Worm (Caenorhabditis elegans): ENCODE results near the gene Y75B12B.1.
"Not testable (repeated sequence)": the region's sequence is repeated elsewhere in the genome, so short reads cannot be mapped to it uniquely, and the experiment has no call there.

Gene Y75B12B.1

ce11 chrV:15192377-15192776 is 7.9 kb downstream of the Y75B12B.1 start, which contains the start of gene plc-2:
TSS of gene plc-2 (plus strand) at chrV:15192572.
- no peak for TF ChIP-seq nhr-25 (tag; optimal IDR thresholded peaks at IDR 0.05)
- TF ChIP-seq R02D3.7 (tag; optimal IDR thresholded peaks at IDR 0.05): no peak
- no peak for TF ChIP-seq ama-1 (optimal IDR thresholded peaks at IDR 0.05)
- TF ChIP-seq pha-4 (tag; optimal IDR thresholded peaks at IDR 0.05): peak; percentile 44
- no peak for TF ChIP-seq fos-1 (tag; optimal IDR thresholded peaks at IDR 0.05)
- TF ChIP-seq nfya-1 (tag; optimal IDR thresholded peaks at IDR 0.05; ENCODE audit: insufficient read depth): no peak
- TF ChIP-seq fkh-2 (tag; optimal IDR thresholded peaks at IDR 0.05): no peak
- no peak for TF ChIP-seq mml-1 (tag; optimal IDR thresholded peaks at IDR 0.05)
- TF ChIP-seq elt-2 (tag; optimal IDR thresholded peaks at IDR 0.05): peak; percentile 82
- no peak for TF ChIP-seq nhr-67 (tag; optimal IDR thresholded peaks at IDR 0.05)
- TF ChIP-seq aly-2 (tag; optimal IDR thresholded peaks at IDR 0.05): no peak
- no peak for TF ChIP-seq ztf-4 (tag; optimal IDR thresholded peaks at IDR 0.05)
- TF ChIP-seq fkh-10 (GFP tag; optimal IDR thresholded peaks at IDR 0.05): no peak
- no peak for TF ChIP-seq elt-1 (tag; optimal IDR thresholded peaks at IDR 0.05)
- peak; percentile 47 for TF ChIP-seq jun-1 (tag; optimal IDR thresholded peaks at IDR 0.05)
- no peak for TF ChIP-seq egl-5 (tag; optimal IDR thresholded peaks at IDR 0.05)
- TF ChIP-seq ZK546.5 (tag; optimal IDR thresholded peaks at IDR 0.05): no peak
- TF ChIP-seq unc-39 (tag; optimal IDR thresholded peaks at IDR 0.05): no peak
- no peak for TF ChIP-seq unc-62 (GFP tag; optimal IDR thresholded peaks at IDR 0.05)
- TF ChIP-seq mdl-1 (tag; optimal IDR thresholded peaks at IDR 0.05): no peak
- TF ChIP-seq zag-1 (tag; optimal IDR thresholded peaks at IDR 0.05): no peak
- peak; percentile 78 for TF ChIP-seq pqm-1 (tag; optimal IDR thresholded peaks at IDR 0.05)
- TF ChIP-seq eor-1 (tag; optimal IDR thresholded peaks at IDR 0.05): no peak
- no peak for TF ChIP-seq ztf-11 (tag; optimal IDR thresholded peaks at IDR 0.05)
- no peak for TF ChIP-seq nhr-12 (tag; optimal IDR thresholded peaks at IDR 0.05)

DNA sequence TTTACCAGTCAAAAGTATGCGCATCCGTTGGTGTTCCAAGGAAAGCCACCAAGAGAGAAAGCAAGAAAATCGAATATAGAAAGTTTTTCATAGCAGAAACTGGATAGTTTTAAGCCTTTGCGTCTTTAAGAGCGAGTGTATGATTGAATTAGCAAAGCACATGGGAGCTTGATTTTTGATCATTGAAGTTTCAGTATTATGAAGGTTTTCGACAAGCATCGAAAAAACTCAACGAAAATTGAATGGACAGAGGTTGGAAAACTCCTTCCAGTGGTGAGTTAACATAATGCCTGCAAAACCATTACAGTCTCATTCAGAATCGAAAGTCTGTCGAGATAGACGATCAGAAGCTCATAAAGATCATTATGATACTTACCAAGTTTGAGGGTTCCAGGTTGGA is 9.4 kb downstream of the Y75B12B.1 start, which contains the start of gene Y75B12B.13:
Y75B12B.13 (minus strand) TSS at position 101 of the 400 bp plus-strand sequence.
- TF ChIP-seq nhr-12 (tag; optimal IDR thresholded peaks at IDR 0.05): no peak
- no peak for TF ChIP-seq nhr-77 (tag; optimal IDR thresholded peaks at IDR 0.05)
- no peak for TF ChIP-seq ZK546.5 (tag; optimal IDR thresholded peaks at IDR 0.05)
- no peak for TF ChIP-seq ztf-11 (tag; optimal IDR thresholded peaks at IDR 0.05)
- TF ChIP-seq lin-39 (tag; optimal IDR thresholded peaks at IDR 0.05): no peak
- no peak for TF ChIP-seq ztf-4 (tag; optimal IDR thresholded peaks at IDR 0.05)
- no peak for TF ChIP-seq nhr-23 (tag; optimal IDR thresholded peaks at IDR 0.05)
- no peak for TF ChIP-seq tbx-2 (tag; optimal IDR thresholded peaks at IDR 0.05)
- no peak for TF ChIP-seq nhr-67 (tag; optimal IDR thresholded peaks at IDR 0.05)
- no peak for TF ChIP-seq elt-2 (tag; optimal IDR thresholded peaks at IDR 0.05)
- TF ChIP-seq lsy-12 (tag; optimal IDR thresholded peaks at IDR 0.05): no peak
- TF ChIP-seq jun-1 (tag; optimal IDR thresholded peaks at IDR 0.05): no peak
- no peak for TF ChIP-seq sea-2 (GFP tag; optimal IDR thresholded peaks at IDR 0.05)
- TF ChIP-seq zag-1 (tag; optimal IDR thresholded peaks at IDR 0.05): no peak
- TF ChIP-seq ceh-28 (tag; optimal IDR thresholded peaks at IDR 0.05): no peak
- TF ChIP-seq unc-39 (tag; optimal IDR thresholded peaks at IDR 0.05): no peak
- TF ChIP-seq hmg-11 (tag; optimal IDR thresholded peaks at IDR 0.05): no peak
- no peak for TF ChIP-seq ceh-82 (tag; optimal IDR thresholded peaks at IDR 0.05)
- no peak for TF ChIP-seq fos-1 (tag; optimal IDR thresholded peaks at IDR 0.05)

- TF ChIP-seq ztf-4 (tag; optimal IDR thresholded peaks at IDR 0.05) (no peak), fkh-10 (GFP tag; optimal IDR thresholded peaks at IDR 0.05) (no peak), elt-2 (tag; optimal IDR thresholded peaks at IDR 0.05) (peak; percentile 1), jun-1 (tag; optimal IDR thresholded peaks at IDR 0.05) (no peak)
Measured at ce11 chrV:15197955-15198354, 13.5 kb downstream of the Y75B12B.1 start, which contains the start of gene srw-1. TSS of gene srw-1 (plus strand) at chrV:15198255.

ce11 chrV:15199768-15200167 is 15.3 kb downstream of the Y75B12B.1 start, which contains the start of gene Y75B12B.10:
TSS of gene Y75B12B.10 (plus strand) at chrV:15200068.
- TF ChIP-seq fos-1 (tag; optimal IDR thresholded peaks at IDR 0.05): no peak
- no peak for TF ChIP-seq ama-1 (optimal IDR thresholded peaks at IDR 0.05)
- TF ChIP-seq jun-1 (tag; optimal IDR thresholded peaks at IDR 0.05): no peak
- no peak for TF ChIP-seq ceh-9 (tag; optimal IDR thresholded peaks at IDR 0.05)
- no peak for TF ChIP-seq hmg-11 (tag; optimal IDR thresholded peaks at IDR 0.05)
- no peak for TF ChIP-seq unc-62 (GFP tag; optimal IDR thresholded peaks at IDR 0.05)

DNA sequence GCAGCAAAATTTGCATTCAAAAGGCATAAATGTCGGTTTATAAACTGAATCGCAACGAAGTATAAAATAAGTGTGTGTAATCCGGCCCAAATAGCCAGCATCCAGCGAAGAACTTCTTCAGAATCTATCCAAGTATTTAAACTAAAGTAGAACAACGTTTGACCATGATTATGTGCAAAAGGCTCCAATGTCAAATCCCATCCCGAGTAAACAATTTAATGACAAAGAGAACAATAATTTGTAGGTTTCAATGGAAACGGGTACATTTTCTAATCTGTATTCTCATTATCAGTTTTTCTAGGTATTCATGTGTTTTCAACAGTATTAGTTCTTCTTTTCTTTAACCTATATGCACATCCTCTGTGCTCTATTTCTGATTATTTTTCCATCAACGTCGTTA is 23.2 kb downstream of the Y75B12B.1 start, which contains the start of gene C41G6.12:
C41G6.12 (minus strand) TSS at position 101 of the 400 bp plus-strand sequence.
- TF ChIP-seq unc-39, zag-1, eor-1 (tag; optimal IDR thresholded peaks at IDR 0.05): not testable (repeated sequence)

Data from whole organism, L3 larva.